Fruit fly (Drosophila melanogaster): ENCODE measurements around the gene Ncoa6.

dm6 chr2L:5271081-5271480 lies 55.4 kb downstream of the Ncoa6 start, which contains the start of gene tkv:
- TF ChIP-seq h (optimal IDR thresholded peaks at IDR 0.05) (no peak), Spps (tag; optimal IDR thresholded peaks at IDR 0.05) (no peak)

Measured in whole organism, embryonic.